ENCODE assay signal across 6 worm cellular contexts in genomic region chrV:10467104-10467503, ce11.
TF ChIP-seq lines count a peak whose summit lies in the region.

No protein-coding gene starts in this region.

TF ChIP-seq in whole organism, L1 larva, 84 proteins besides CTCF, POLR2A, EP300 and RAD21:
- TF ChIP-seq ama-1 (optimal IDR thresholded peaks at IDR 0.05; lab: Kevin White, UChicago) = no peak
- peak; percentile 57 for TF ChIP-seq rnt-1 (tag; optimal IDR thresholded peaks at IDR 0.05; lab: Kevin White, UChicago)
- peak; percentile 8 for TF ChIP-seq unc-130 (tag; optimal IDR thresholded peaks at IDR 0.05; lab: Kevin White, UChicago)
- peak; percentile 9 for TF ChIP-seq blmp-1 (tag; optimal IDR thresholded peaks at IDR 0.05; lab: Kevin White, UChicago)
- peak; percentile 36 for TF ChIP-seq pag-3 (tag; optimal IDR thresholded peaks at IDR 0.05; lab: Kevin White, UChicago; ENCODE audit: borderline replicate concordance, insufficient read depth)
- no peak for TF ChIP-seq zip-4 (GFP tag; optimal IDR thresholded peaks at IDR 0.05; lab: Kevin White, UChicago)

TF ChIP-seq in whole organism, L2 larva, 48 proteins besides CTCF, POLR2A, EP300 and RAD21:
- TF ChIP-seq lsy-2 (tag; optimal IDR thresholded peaks at IDR 0.05; lab: Kevin White, UChicago) = no peak
- peak; percentile 67 for TF ChIP-seq sma-9 (GFP tag; optimal IDR thresholded peaks at IDR 0.05; lab: Kevin White, UChicago)
- no peak for TF ChIP-seq sma-9 (tag; optimal IDR thresholded peaks at IDR 0.05; lab: Kevin White, UChicago)

TF ChIP-seq in whole organism, L3 larva, 47 proteins besides CTCF, POLR2A, EP300 and RAD21:
- no peak for TF ChIP-seq R02D3.7 (tag; optimal IDR thresholded peaks at IDR 0.05; lab: Kevin White, UChicago)
- peak; percentile 20 for TF ChIP-seq nfya-1 (tag; optimal IDR thresholded peaks at IDR 0.05; lab: Kevin White, UChicago; ENCODE audit: insufficient read depth)
- TF ChIP-seq ZK546.5 (tag; optimal IDR thresholded peaks at IDR 0.05; lab: Kevin White, UChicago) = no peak

TF ChIP-seq in whole organism, L4 larva, 104 proteins besides CTCF, POLR2A, EP300 and RAD21:
- TF ChIP-seq lir-3 (tag; optimal IDR thresholded peaks at IDR 0.05; lab: Kevin White, UChicago) = no peak
- TF ChIP-seq ZK546.5 (tag; optimal IDR thresholded peaks at IDR 0.05; lab: Kevin White, UChicago) = no peak
- TF ChIP-seq mes-2 (tag; optimal IDR thresholded peaks at IDR 0.05; lab: Kevin White, UChicago; ENCODE audit: poor library complexity, severe bottlenecking) = peak; percentile 2
- TF ChIP-seq ama-1 (optimal IDR thresholded peaks at IDR 0.05; lab: Kevin White, UChicago) = peak; percentile 58
- TF ChIP-seq daf-16 (GFP tag; optimal IDR thresholded peaks at IDR 0.05; lab: Kevin White, UChicago) = no peak
- TF ChIP-seq daf-16 (tag; optimal IDR thresholded peaks at IDR 0.05; lab: Kevin White, UChicago) = peak; percentile 15
- TF ChIP-seq ceh-20 (GFP tag; IDR thresholded peaks at IDR 0.05; lab: Robert Waterston, UW) = no peak
- no peak for TF ChIP-seq Y48G9A.11 (GFP tag; IDR thresholded peaks at IDR 0.05; lab: Robert Waterston, UW)
- TF ChIP-seq nhr-102 (tag; optimal IDR thresholded peaks at IDR 0.05; lab: Kevin White, UChicago) = no peak
- no peak for TF ChIP-seq snpc-4 (tag; optimal IDR thresholded peaks at IDR 0.05; lab: Kevin White, UChicago)
- peak; percentile 71 for TF ChIP-seq hlh-30 (tag; optimal IDR thresholded peaks at IDR 0.05; lab: Kevin White, UChicago; ENCODE audit: insufficient read depth)
- no peak for TF ChIP-seq dmd-6 (GFP tag; IDR thresholded peaks at IDR 0.05; lab: Robert Waterston, UW)
- no peak for TF ChIP-seq Y105C5A.15 (GFP tag; IDR thresholded peaks at IDR 0.05; lab: Robert Waterston, UW)
- no peak for TF ChIP-seq ceh-82 (tag; optimal IDR thresholded peaks at IDR 0.05; lab: Kevin White, UChicago)

TF ChIP-seq in whole organism, mixed stage, embryonic, 35 proteins besides CTCF, POLR2A, EP300 and RAD21:
- TF ChIP-seq zip-8 (tag; optimal IDR thresholded peaks at IDR 0.05; lab: Kevin White, UChicago) = peak; percentile 67
- TF ChIP-seq nhr-2 (tag; optimal IDR thresholded peaks at IDR 0.05; lab: Kevin White, UChicago) = no peak
TF ChIP-seq in whole organism, mixed stage, embryonic: peak in this region for 1.

TF ChIP-seq in whole organism, young adult, 124 proteins besides CTCF, POLR2A, EP300 and RAD21:
- TF ChIP-seq egl-18 (GFP tag; IDR thresholded peaks at IDR 0.05; lab: Robert Waterston, UW) (no peak), ceh-79 (tag; optimal IDR thresholded peaks at IDR 0.05; lab: Kevin White, UChicago) (no peak), T26A5.8 (tag; optimal IDR thresholded peaks at IDR 0.05; lab: Kevin White, UChicago) (no peak), cebp-1 (GFP tag; IDR thresholded peaks at IDR 0.05; lab: Robert Waterston, UW) (no peak), cebp-1 (tag; optimal IDR thresholded peaks at IDR 0.05; lab: Kevin White, UChicago) (peak; percentile 22), lin-35 (GFP tag; optimal IDR thresholded peaks at IDR 0.05; lab: Kevin White, UChicago) (peak in 1 of 3 experiments; percentile 14), sptf-2 (GFP tag; optimal IDR thresholded peaks at IDR 0.05; lab: Kevin White, UChicago) (no peak), lin-54 (GFP tag; optimal IDR thresholded peaks at IDR 0.05; lab: Kevin White, UChicago) (no peak), cebp-2 (GFP tag; IDR thresholded peaks at IDR 0.05; lab: Robert Waterston, UW) (no peak), rec-8 (tag; optimal IDR thresholded peaks at IDR 0.05; lab: Kevin White, UChicago) (no peak)
